Fruit fly (Drosophila melanogaster): Measurements from ENCODE around the gene CG42367.

Gene CG42367

DNA sequence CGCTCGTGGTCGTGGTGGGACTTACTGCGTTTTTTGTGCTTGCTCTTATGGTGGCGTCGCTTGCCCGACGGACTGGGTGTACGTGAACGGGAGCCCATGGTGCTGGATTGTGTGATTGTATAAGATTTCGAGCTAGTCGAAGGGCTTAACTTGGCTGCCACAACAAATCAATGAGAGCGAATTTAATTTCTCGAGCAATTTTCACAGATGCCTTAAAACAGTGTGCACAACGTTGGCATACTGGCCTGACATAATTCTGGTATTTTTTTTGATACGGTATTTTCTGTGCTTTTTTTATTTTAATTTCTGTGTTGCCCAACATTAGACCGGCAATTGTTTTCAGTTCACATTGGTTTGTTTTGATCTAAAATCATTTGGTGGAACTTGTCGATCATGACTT, 7.5 kb downstream of the CG42367 start, which contains the start of gene Arglu1:
Gene Arglu1 (minus strand): TSS at position 227 of the 400 bp plus-strand sequence.
- TF ChIP-seq CrebA (GFP tag; optimal IDR thresholded peaks at IDR 0.05; ENCODE audit: borderline replicate concordance) (no peak), dl (GFP tag; optimal IDR thresholded peaks at IDR 0.05; ENCODE audit: insufficient read depth in 1 of 2, partially characterized antibody in 2 of 2) (no peak), GATAd (GFP tag; optimal IDR thresholded peaks at IDR 0.05) (no peak), Rel (GFP tag; optimal IDR thresholded peaks at IDR 0.05) (no peak), Rel (tag; optimal IDR thresholded peaks at IDR 0.05) (no peak), Dif (GFP tag; optimal IDR thresholded peaks at IDR 0.05; ENCODE audit: partially characterized antibody) (no peak), ey (GFP tag; optimal IDR thresholded peaks at IDR 0.05) (peak; percentile 5), woc (GFP tag; optimal IDR thresholded peaks at IDR 0.05) (no peak), brk (GFP tag; optimal IDR thresholded peaks at IDR 0.05) (no peak), CG32264 (GFP tag; optimal IDR thresholded peaks at IDR 0.05) (peak; percentile 34), Dfd (GFP tag; optimal IDR thresholded peaks at IDR 0.05) (no peak), HLH106 (tag; optimal IDR thresholded peaks at IDR 0.05) (peak; percentile 4), usp (GFP tag; optimal IDR thresholded peaks at IDR 0.05) (no peak), psq (GFP tag; optimal IDR thresholded peaks at IDR 0.05) (peak; percentile 26), sv (GFP tag; optimal IDR thresholded peaks at IDR 0.05) (no peak), h (GFP tag; optimal IDR thresholded peaks at IDR 0.05) (peak; percentile 62), fru (GFP tag; optimal IDR thresholded peaks at IDR 0.05) (peak; percentile 41), dmrt93B (GFP tag; optimal IDR thresholded peaks at IDR 0.05) (no peak), Abd-B (GFP tag; optimal IDR thresholded peaks at IDR 0.05) (no peak), Myc (optimal IDR thresholded peaks at IDR 0.05) (no peak), sage (GFP tag; optimal IDR thresholded peaks at IDR 0.05) (no peak), N (GFP tag; optimal IDR thresholded peaks at IDR 0.05) (no peak), Hr78 (GFP tag; optimal IDR thresholded peaks at IDR 0.05) (no peak), CG9705 (GFP tag; optimal IDR thresholded peaks at IDR 0.05) (no peak), Sp1 (GFP tag; optimal IDR thresholded peaks at IDR 0.05) (no peak), foxo (GFP tag; optimal IDR thresholded peaks at IDR 0.05) (peak in 1 of 2 experiments; percentile 54), pan (optimal IDR thresholded peaks at IDR 0.05) (no peak), Hnf4 (GFP tag; optimal IDR thresholded peaks at IDR 0.05) (no peak), rgr (GFP tag; optimal IDR thresholded peaks at IDR 0.05) (peak; percentile 64), dsf (GFP tag; optimal IDR thresholded peaks at IDR 0.05; ENCODE audit: borderline replicate concordance) (no peak), Jra (GFP tag; optimal IDR thresholded peaks at IDR 0.05) (peak; percentile 32), tai (GFP tag; optimal IDR thresholded peaks at IDR 0.05) (no peak), Vsx2 (GFP tag; optimal IDR thresholded peaks at IDR 0.05; ENCODE audit: partially characterized antibody) (peak; percentile 25), jim (GFP tag; optimal IDR thresholded peaks at IDR 0.05) (peak; percentile 33), Mio (GFP tag; optimal IDR thresholded peaks at IDR 0.05) (no peak), OdsH (GFP tag; optimal IDR thresholded peaks at IDR 0.05) (no peak), Hr83 (GFP tag; optimal IDR thresholded peaks at IDR 0.05; ENCODE audit: poor library complexity, severe bottlenecking) (peak; percentile 92), br (GFP tag; optimal IDR thresholded peaks at IDR 0.05) (no peak), lola (GFP tag; optimal IDR thresholded peaks at IDR 0.05) (no peak)

dm6 chr2L:9938631-9939256, 8.4 kb downstream of the CG42367 start, which contains the start of the genes Datp and CG4619:
Gene Datp, minus strand, starts transcription at chr2L:9938790.
Gene CG4619, plus strand, starts transcription at chr2L:9938863.
- TF ChIP-seq dl (GFP tag; optimal IDR thresholded peaks at IDR 0.05; ENCODE audit: insufficient read depth in 1 of 2, partially characterized antibody in 2 of 2): no peak
- TF ChIP-seq OdsH (GFP tag; optimal IDR thresholded peaks at IDR 0.05): peak; percentile 52
- no peak for TF ChIP-seq brk (GFP tag; optimal IDR thresholded peaks at IDR 0.05)
- TF ChIP-seq Rel (GFP tag; optimal IDR thresholded peaks at IDR 0.05): no peak
- TF ChIP-seq Rel (tag; optimal IDR thresholded peaks at IDR 0.05): peak; percentile 36
- no peak for TF ChIP-seq Abd-B (GFP tag; optimal IDR thresholded peaks at IDR 0.05)
- TF ChIP-seq rgr (GFP tag; optimal IDR thresholded peaks at IDR 0.05): peak; percentile 78
- TF ChIP-seq tai (GFP tag; optimal IDR thresholded peaks at IDR 0.05): no peak
- no peak for TF ChIP-seq Dfd (GFP tag; optimal IDR thresholded peaks at IDR 0.05)
- no peak for TF ChIP-seq N (GFP tag; optimal IDR thresholded peaks at IDR 0.05)
- TF ChIP-seq Myc (optimal IDR thresholded peaks at IDR 0.05): peak; percentile 89
- TF ChIP-seq lola (GFP tag; optimal IDR thresholded peaks at IDR 0.05): no peak
- no peak for TF ChIP-seq Vsx2 (GFP tag; optimal IDR thresholded peaks at IDR 0.05; ENCODE audit: partially characterized antibody)
- no peak for TF ChIP-seq Hr78 (GFP tag; optimal IDR thresholded peaks at IDR 0.05)
- TF ChIP-seq CG9705 (GFP tag; optimal IDR thresholded peaks at IDR 0.05): peak; percentile 40
- peak; percentile 23 for TF ChIP-seq psq (GFP tag; optimal IDR thresholded peaks at IDR 0.05)
- no peak for TF ChIP-seq Dif (GFP tag; optimal IDR thresholded peaks at IDR 0.05; ENCODE audit: partially characterized antibody)
- TF ChIP-seq woc (GFP tag; optimal IDR thresholded peaks at IDR 0.05): no peak
- TF ChIP-seq jim (GFP tag; optimal IDR thresholded peaks at IDR 0.05): no peak
- TF ChIP-seq Mio (GFP tag; optimal IDR thresholded peaks at IDR 0.05): no peak
- peak; percentile 83 for TF ChIP-seq Hnf4 (GFP tag; optimal IDR thresholded peaks at IDR 0.05)
- TF ChIP-seq fru (GFP tag; optimal IDR thresholded peaks at IDR 0.05): peak; percentile 52
- no peak for TF ChIP-seq pan (optimal IDR thresholded peaks at IDR 0.05)
- no peak for TF ChIP-seq ey (GFP tag; optimal IDR thresholded peaks at IDR 0.05)
- TF ChIP-seq Hr83 (GFP tag; optimal IDR thresholded peaks at IDR 0.05; ENCODE audit: poor library complexity, severe bottlenecking): peak; percentile 78
- no peak for TF ChIP-seq dsf (GFP tag; optimal IDR thresholded peaks at IDR 0.05; ENCODE audit: borderline replicate concordance)
- peak; percentile 20 for TF ChIP-seq CG32264 (GFP tag; optimal IDR thresholded peaks at IDR 0.05)
- peak; percentile 46 for TF ChIP-seq sv (GFP tag; optimal IDR thresholded peaks at IDR 0.05)
- no peak for TF ChIP-seq usp (GFP tag; optimal IDR thresholded peaks at IDR 0.05)
- TF ChIP-seq CrebA (GFP tag; optimal IDR thresholded peaks at IDR 0.05; ENCODE audit: borderline replicate concordance): no peak
- no peak for TF ChIP-seq GATAd (GFP tag; optimal IDR thresholded peaks at IDR 0.05)
- peak; percentile 34 for TF ChIP-seq Sp1 (GFP tag; optimal IDR thresholded peaks at IDR 0.05)
- peak; percentile 58 for TF ChIP-seq br (GFP tag; optimal IDR thresholded peaks at IDR 0.05)
- peak; percentile 58 for TF ChIP-seq Jra (GFP tag; optimal IDR thresholded peaks at IDR 0.05)
- TF ChIP-seq h (GFP tag; optimal IDR thresholded peaks at IDR 0.05): peak; percentile 60
- TF ChIP-seq HLH106 (tag; optimal IDR thresholded peaks at IDR 0.05): peak; percentile 49
- no peak for TF ChIP-seq dmrt93B (GFP tag; optimal IDR thresholded peaks at IDR 0.05)
- peak; percentile 2 to 69 for TF ChIP-seq foxo (GFP tag; optimal IDR thresholded peaks at IDR 0.05)
- no peak for TF ChIP-seq sage (GFP tag; optimal IDR thresholded peaks at IDR 0.05)

Data from whole organism, wandering third instar larva.